Worm (Caenorhabditis elegans) whole organism, midembryonic: Measurements from ENCODE around the gene nhr-253.

Source experiments
- T22C8.4 ChIP-seq: fragments of 200-800 bp; sonication (Bioruptor generic); IDR thresholded peaks from 2 replicates; pipeline ENCODE4 v1.3.6; 2022; ENCODE audit warnings: missing genetic modification characterization, missing compliant biosample characterization
- cog-1 ChIP-seq: sonication (generic microtip); optimal IDR thresholded peaks from 2 replicates; lab custom pipeline; 2016; ENCODE audit warnings: missing genetic modification characterization, missing compliant biosample characterization
- flt-1 ChIP-seq: fragments of 200-800 bp; sonication (Bioruptor generic); IDR thresholded peaks from 2 replicates; pipeline ENCODE4 v1.3.6; 2022; ENCODE audit warnings: missing genetic modification characterization, missing compliant biosample characterization
- klf-2 ChIP-seq: fragments of 200-800 bp; sonication (Bioruptor generic); conservative IDR thresholded peaks from 2 replicates; pipeline ENCODE4 v1.3.6; 2022; ENCODE audit warnings: missing genetic modification reagents, missing genetic modification characterization, missing compliant biosample characterization
- med-1 ChIP-seq: sonication (generic microtip); optimal IDR thresholded peaks from 2 replicates; lab custom pipeline; 2017; ENCODE audit warnings: missing genetic modification characterization, mild to moderate bottlenecking, missing compliant biosample characterization, antibody characterized with exemption, missing genetic modification reagents; ENCODE audit not compliant: insufficient read depth
- ref-1 ChIP-seq: fragments of 200-800 bp; sonication (Bioruptor generic); conservative IDR thresholded peaks from 2 replicates; pipeline ENCODE4 v1.3.6; 2022; ENCODE audit warnings: missing genetic modification reagents, missing genetic modification characterization, missing compliant biosample characterization
- tab-1 ChIP-seq: fragments of 200-800 bp; sonication (Bioruptor generic); IDR thresholded peaks from 2 replicates; pipeline ENCODE4 v1.3.6; 2022; ENCODE audit warnings: missing genetic modification characterization, missing compliant biosample characterization
- ztf-23 ChIP-seq: fragments of 200-800 bp; sonication (Bioruptor generic); IDR thresholded peaks from 2 replicates; pipeline ENCODE4 v1.3.6; 2022; ENCODE audit warnings: missing genetic modification reagents, missing genetic modification characterization, missing compliant biosample characterization
- ztf-29 ChIP-seq: fragments of 200-800 bp; sonication (Bioruptor generic); IDR thresholded peaks from 2 replicates; pipeline ENCODE4 v1.3.6; 2022; ENCODE audit warnings: missing genetic modification reagents, missing genetic modification characterization, missing compliant biosample characterization

Gene nhr-253

ce11 chrV:361291-361690 is 35.1 kb upstream of the nhr-253 start:
- no peak for TF ChIP-seq flt-1 (GFP tag; lab: Robert Waterston, UW)
- TF ChIP-seq ref-1 (GFP tag; lab: Robert Waterston, UW), result no peak
- no peak for TF ChIP-seq med-1 (GFP tag; lab: Kevin White, UChicago)
- TF ChIP-seq tab-1 (GFP tag; lab: Robert Waterston, UW), result no peak
- no peak for TF ChIP-seq klf-2 (GFP tag; lab: Robert Waterston, UW)
- no peak for TF ChIP-seq ztf-23 (GFP tag; lab: Robert Waterston, UW)
- no peak for TF ChIP-seq ztf-29 (GFP tag; lab: Robert Waterston, UW)
- no peak for TF ChIP-seq T22C8.4
- TF ChIP-seq cog-1 (tag; lab: Kevin White, UChicago), result no peak

- TF ChIP-seq ztf-23 (GFP tag; lab: Robert Waterston, UW) (no peak), cog-1 (tag; lab: Kevin White, UChicago) (no peak), T22C8.4 (no peak), tab-1 (GFP tag; lab: Robert Waterston, UW) (no peak), klf-2 (GFP tag; lab: Robert Waterston, UW) (no peak), med-1 (GFP tag; lab: Kevin White, UChicago) (no peak), ztf-29 (GFP tag; lab: Robert Waterston, UW) (no peak), flt-1 (GFP tag; lab: Robert Waterston, UW) (no peak), ref-1 (GFP tag; lab: Robert Waterston, UW) (no peak)
Measured at ce11 chrV:364650-365049, 31.7 kb upstream of the nhr-253 start, which contains the start of gene mltn-6. mltn-6 (plus strand) TSS chrV:364950.

- TF ChIP-seq ztf-23 (GFP tag; lab: Robert Waterston, UW) (no peak), cog-1 (tag; lab: Kevin White, UChicago) (no peak), tab-1 (GFP tag; lab: Robert Waterston, UW) (no peak), T22C8.4 (no peak), klf-2 (GFP tag; lab: Robert Waterston, UW) (no peak), ref-1 (GFP tag; lab: Robert Waterston, UW) (no peak), med-1 (GFP tag; lab: Kevin White, UChicago) (no peak), flt-1 (GFP tag; lab: Robert Waterston, UW) (no peak), ztf-29 (GFP tag; lab: Robert Waterston, UW) (no peak)
Measured at ce11 chrV:370033-370432, 26.4 kb upstream of the nhr-253 start, which contains the start of gene mltn-7. mltn-7 (plus strand) TSS chrV:370333.

- TF ChIP-seq flt-1 (GFP tag; lab: Robert Waterston, UW) (0 out of 2 replicates have a peak, but pooled peaks have one; percentile 31), ref-1 (GFP tag; lab: Robert Waterston, UW) (no peak)
Measured at ce11 chrV:373192-373591, 23.2 kb upstream of the nhr-253 start.

ce11 chrV:376790-377189 is 19.6 kb upstream of the nhr-253 start:
- no peak for TF ChIP-seq tab-1 (GFP tag; lab: Robert Waterston, UW)
- no peak for TF ChIP-seq ref-1 (GFP tag; lab: Robert Waterston, UW)
- TF ChIP-seq med-1 (GFP tag; lab: Kevin White, UChicago), result no peak

- TF ChIP-seq ref-1 (GFP tag; lab: Robert Waterston, UW), result no peak
- TF ChIP-seq cog-1 (tag; lab: Kevin White, UChicago), result no peak
- no peak for TF ChIP-seq klf-2 (GFP tag; lab: Robert Waterston, UW)
- TF ChIP-seq T22C8.4, result no peak
- TF ChIP-seq ztf-23 (GFP tag; lab: Robert Waterston, UW), result no peak
- TF ChIP-seq tab-1 (GFP tag; lab: Robert Waterston, UW), result no peak
- TF ChIP-seq flt-1 (GFP tag; lab: Robert Waterston, UW), result no peak
- no peak for TF ChIP-seq ztf-29 (GFP tag; lab: Robert Waterston, UW)
- TF ChIP-seq med-1 (GFP tag; lab: Kevin White, UChicago), result no peak
Measured at ce11 chrV:378231-378630, 18.2 kb upstream of the nhr-253 start.

ce11 chrV:380186-380585 is 16.2 kb upstream of the nhr-253 start, which contains the start of gene mltn-8:
mltn-8 (minus strand) TSS chrV:380286.
- TF ChIP-seq tab-1 (GFP tag; lab: Robert Waterston, UW), result no peak

ce11 chrV:381227-381950 is 15.0 kb upstream of the nhr-253 start, which contains the start of gene ZK6.8:
ZK6.8 (plus strand) TSS chrV:381908.
- TF ChIP-seq ztf-23 (GFP tag; lab: Robert Waterston, UW), result no peak
- no peak for TF ChIP-seq flt-1 (GFP tag; lab: Robert Waterston, UW)
- TF ChIP-seq klf-2 (GFP tag; lab: Robert Waterston, UW), result no peak
- no peak for TF ChIP-seq med-1 (GFP tag; lab: Kevin White, UChicago)
- TF ChIP-seq tab-1 (GFP tag; lab: Robert Waterston, UW), result no peak
- no peak for TF ChIP-seq ztf-29 (GFP tag; lab: Robert Waterston, UW)
- no peak for TF ChIP-seq T22C8.4
- no peak for TF ChIP-seq cog-1 (tag; lab: Kevin White, UChicago)
- TF ChIP-seq ref-1 (GFP tag; lab: Robert Waterston, UW), result no peak

- no peak for TF ChIP-seq ztf-29 (GFP tag; lab: Robert Waterston, UW)
- no peak for TF ChIP-seq ref-1 (GFP tag; lab: Robert Waterston, UW)
Measured at ce11 chrV:384511-384910, 11.9 kb upstream of the nhr-253 start.

- TF ChIP-seq cog-1 (tag; lab: Kevin White, UChicago) (no peak), flt-1 (GFP tag; lab: Robert Waterston, UW) (no peak), ref-1 (GFP tag; lab: Robert Waterston, UW) (no peak), tab-1 (GFP tag; lab: Robert Waterston, UW) (no peak), T22C8.4 (no peak), klf-2 (GFP tag; lab: Robert Waterston, UW) (no peak), ztf-29 (GFP tag; lab: Robert Waterston, UW) (no peak), med-1 (GFP tag; lab: Kevin White, UChicago) (no peak), ztf-23 (GFP tag; lab: Robert Waterston, UW) (no peak)
Measured at ce11 chrV:385488-385887, 10.9 kb upstream of the nhr-253 start, which contains the start of gene lipl-5. lipl-5 (plus strand) TSS chrV:385746.
